Fruit fly (Drosophila melanogaster): ENCODE data around the gene Poxm.

Gene Poxm

dm6 chr3R:8336012-8336567 lies 2.5 kb upstream of the Poxm start (continued):
- TF ChIP-seq CG10267 (tag; optimal IDR thresholded peaks at IDR 0.05) (peak; percentile 45), CG7839 (tag; optimal IDR thresholded peaks at IDR 0.05) (peak; percentile 13), stc (GFP tag; IDR thresholded peaks at IDR 0.05) (no peak), fd96Cb (tag; optimal IDR thresholded peaks at IDR 0.05) (peak; percentile 2), Eip74EF (GFP tag; optimal IDR thresholded peaks at IDR 0.05) (no peak), CrebB (tag; optimal IDR thresholded peaks at IDR 0.05) (no peak), H2.0 (GFP tag; IDR thresholded peaks at IDR 0.05) (no peak), Ets65A (GFP tag) (peak; percentile 9), zen (tag; optimal IDR thresholded peaks at IDR 0.05) (peak; percentile 15), CG7556 (GFP tag; optimal IDR thresholded peaks at IDR 0.05) (peak; percentile 22), pnt (GFP tag; optimal IDR thresholded peaks at IDR 0.05) (no peak), Sox100B (GFP tag; optimal IDR thresholded peaks at IDR 0.05) (no peak), NK7.1 (GFP tag; optimal IDR thresholded peaks at IDR 0.05) (no peak), CG18011 (GFP tag; optimal IDR thresholded peaks at IDR 0.05) (no peak), vvl (GFP tag; IDR thresholded peaks at IDR 0.05) (no peak), trem (tag; optimal IDR thresholded peaks at IDR 0.05) (peak; percentile 7), Sox102F (GFP tag; optimal IDR thresholded peaks at IDR 0.05) (no peak), CG11085 (GFP tag; IDR thresholded peaks at IDR 0.05) (no peak), row (GFP tag; IDR thresholded peaks at IDR 0.05) (peak; percentile 30; the same call in 1 of the 3 replicates), CG15696 (tag; optimal IDR thresholded peaks at IDR 0.05) (peak; percentile 84), Camta (GFP tag; optimal IDR thresholded peaks at IDR 0.05) (no peak), phol (tag; optimal IDR thresholded peaks at IDR 0.05) (peak; percentile 36), Hand (GFP tag; optimal IDR thresholded peaks at IDR 0.05) (no peak), CG14710 (tag; optimal IDR thresholded peaks at IDR 0.05) (peak; percentile 38), CG17829 (tag; optimal IDR thresholded peaks at IDR 0.05) (peak; percentile 48), grau (tag; optimal IDR thresholded peaks at IDR 0.05) (peak; percentile 34), CG14860 (GFP tag; IDR thresholded peaks at IDR 0.05; ENCODE audit: partially characterized antibody) (no peak), Ssrp (tag; optimal IDR thresholded peaks at IDR 0.05) (peak; percentile 30), BtbVII (GFP tag; optimal IDR thresholded peaks at IDR 0.05) (no peak), nmo (GFP tag; optimal IDR thresholded peaks at IDR 0.05) (peak; percentile 41), sens (GFP tag) (peak; percentile 79), CG8388 (GFP tag; optimal IDR thresholded peaks at IDR 0.05) (peak; percentile 6), sd (tag; optimal IDR thresholded peaks at IDR 0.05) (no peak), NfI (GFP tag; optimal IDR thresholded peaks at IDR 0.05) (no peak), stwl (tag; optimal IDR thresholded peaks at IDR 0.05) (no peak), HHEX (GFP tag; optimal IDR thresholded peaks at IDR 0.05) (no peak), CG18262 (tag; optimal IDR thresholded peaks at IDR 0.05) (peak; percentile 51), lola (GFP tag; optimal IDR thresholded peaks at IDR 0.05) (peak in 1 of 3 experiments; percentile 61), CG2712 (tag; optimal IDR thresholded peaks at IDR 0.05) (peak; percentile 55), zf30C (GFP tag; optimal IDR thresholded peaks at IDR 0.05) (peak; percentile 74), CG16815 (GFP tag; optimal IDR thresholded peaks at IDR 0.05) (peak; percentile 33), Pdp1 (GFP tag; optimal IDR thresholded peaks at IDR 0.05) (peak in 1 of 2 experiments; percentile 51)
